Worm (Caenorhabditis elegans) whole organism, L4/young adult: ENCODE results near the gene E02A10.3.

Experiments used
- W03F9.2 ChIP-seq: fragments of 150-350 bp; optimal IDR thresholded peaks from 2 replicates; lab custom pipeline; 2014; ENCODE audit warnings: missing biosample characterization, missing genetic modification characterization
- dao-5 ChIP-seq: sonication (generic microtip); optimal IDR thresholded peaks from 2 replicates; lab custom pipeline; 2016; ENCODE audit warnings: missing genotype, missing genetic modification characterization, moderate library complexity, missing compliant biosample characterization
- him-1 ChIP-seq: sonication (generic microtip); optimal IDR thresholded peaks from 2 replicates; lab custom pipeline; 2016; ENCODE audit warnings: missing genotype, missing genetic modification reagents, missing genetic modification characterization, missing compliant biosample characterization

DNA sequence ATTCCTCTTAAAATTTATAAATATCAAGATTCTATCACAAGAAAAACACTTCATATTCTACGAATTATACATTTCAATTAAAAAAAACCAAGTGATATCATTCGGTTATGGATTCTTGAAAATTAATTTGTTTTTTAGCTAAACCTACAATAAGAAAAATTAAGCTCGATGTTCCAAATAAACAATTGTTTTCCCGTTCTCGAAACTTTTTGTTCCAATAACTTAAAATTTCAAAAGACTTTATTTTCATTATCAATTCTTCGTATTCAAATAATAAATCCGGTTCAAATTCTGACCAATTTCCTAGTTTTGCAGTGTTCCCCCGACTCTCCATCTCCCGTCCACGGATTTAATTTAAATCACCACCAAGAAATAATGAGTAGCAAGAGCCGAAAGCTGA is at the start of gene E02A10.3:
- no peak for TF ChIP-seq him-1
- no peak for TF ChIP-seq W03F9.2 (tag; lab: Kevin White, UChicago)
- no peak for TF ChIP-seq dao-5
